Worm (Caenorhabditis elegans) whole organism, midembryonic: ENCODE measurements around the gene fbxb-26.
A peak's percentile ranks its signal among the peaks of the same experiment; 100 is the strongest.

Source experiments
- T22C8.4 ChIP-seq: fragments of 200-800 bp; sonication (Bioruptor generic); IDR thresholded peaks from 2 replicates; pipeline ENCODE4 v1.3.6; 2022; ENCODE audit warnings: missing genetic modification characterization, missing compliant biosample characterization
- cog-1 ChIP-seq: sonication (generic microtip); optimal IDR thresholded peaks from 2 replicates; lab custom pipeline; 2016; ENCODE audit warnings: missing genetic modification characterization, missing compliant biosample characterization
- flt-1 ChIP-seq: fragments of 200-800 bp; sonication (Bioruptor generic); IDR thresholded peaks from 2 replicates; pipeline ENCODE4 v1.3.6; 2022; ENCODE audit warnings: missing genetic modification characterization, missing compliant biosample characterization
- klf-2 ChIP-seq: fragments of 200-800 bp; sonication (Bioruptor generic); conservative IDR thresholded peaks from 2 replicates; pipeline ENCODE4 v1.3.6; 2022; ENCODE audit warnings: missing genetic modification reagents, missing genetic modification characterization, missing compliant biosample characterization
- med-1 ChIP-seq: sonication (generic microtip); optimal IDR thresholded peaks from 2 replicates; lab custom pipeline; 2017; ENCODE audit warnings: missing genetic modification characterization, mild to moderate bottlenecking, missing compliant biosample characterization, antibody characterized with exemption, missing genetic modification reagents; ENCODE audit not compliant: insufficient read depth
- ref-1 ChIP-seq: fragments of 200-800 bp; sonication (Bioruptor generic); conservative IDR thresholded peaks from 2 replicates; pipeline ENCODE4 v1.3.6; 2022; ENCODE audit warnings: missing genetic modification reagents, missing genetic modification characterization, missing compliant biosample characterization
- tab-1 ChIP-seq: fragments of 200-800 bp; sonication (Bioruptor generic); IDR thresholded peaks from 2 replicates; pipeline ENCODE4 v1.3.6; 2022; ENCODE audit warnings: missing genetic modification characterization, missing compliant biosample characterization
- ztf-23 ChIP-seq: fragments of 200-800 bp; sonication (Bioruptor generic); IDR thresholded peaks from 2 replicates; pipeline ENCODE4 v1.3.6; 2022; ENCODE audit warnings: missing genetic modification reagents, missing genetic modification characterization, missing compliant biosample characterization
- ztf-29 ChIP-seq: fragments of 200-800 bp; sonication (Bioruptor generic); IDR thresholded peaks from 2 replicates; pipeline ENCODE4 v1.3.6; 2022; ENCODE audit warnings: missing genetic modification reagents, missing genetic modification characterization, missing compliant biosample characterization

Gene fbxb-26

ce11 chrII:1706385-1706784, 24.1 kb downstream of the fbxb-26 start, which contains the start of gene sdz-18:
Gene sdz-18 (minus strand): TSS chrII:1706485.
- TF ChIP-seq cog-1 (tag; lab: Kevin White, UChicago) (no peak), ztf-23 (GFP tag; lab: Robert Waterston, UW) (no peak), ref-1 (GFP tag; lab: Robert Waterston, UW) (no peak), med-1 (GFP tag; lab: Kevin White, UChicago) (no peak), klf-2 (GFP tag; lab: Robert Waterston, UW) (no peak)

DNA sequence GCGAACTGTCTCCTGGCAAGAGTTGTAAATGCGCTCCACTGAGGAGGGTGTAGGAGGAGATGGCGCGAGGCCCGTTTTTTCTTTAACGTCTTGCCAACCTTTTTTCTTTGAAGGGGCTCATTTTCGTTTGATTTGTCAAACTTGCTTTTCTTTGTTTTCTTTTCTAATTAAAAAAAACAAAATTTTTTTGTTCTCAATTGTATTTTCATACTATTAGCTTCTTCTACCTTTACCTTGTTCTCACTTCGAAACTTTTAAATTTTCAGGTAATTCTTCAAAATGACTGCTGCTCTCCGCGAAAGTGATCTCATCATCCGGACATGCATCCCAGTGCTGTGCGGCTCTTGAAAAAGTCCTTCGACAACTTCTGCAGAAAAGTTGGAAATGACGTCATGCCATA, 27.6 kb downstream of the fbxb-26 start, which contains the start of gene fbxa-184:
Gene fbxa-184, plus strand, starts transcription at position 301 of the 400 bp plus-strand sequence.
- TF ChIP-seq tab-1 (GFP tag; lab: Robert Waterston, UW) = no peak
- no peak for TF ChIP-seq flt-1 (GFP tag; lab: Robert Waterston, UW)
- TF ChIP-seq cog-1 (tag; lab: Kevin White, UChicago) = no peak
- no peak for TF ChIP-seq ref-1 (GFP tag; lab: Robert Waterston, UW)
- no peak for TF ChIP-seq klf-2 (GFP tag; lab: Robert Waterston, UW)
- no peak for TF ChIP-seq ztf-29
- no peak for TF ChIP-seq T22C8.4 (GFP tag; lab: Robert Waterston, UW)
- TF ChIP-seq med-1 (GFP tag; lab: Kevin White, UChicago) = no peak
- no peak for TF ChIP-seq ztf-23 (GFP tag; lab: Robert Waterston, UW)

ce11 chrII:1712938-1713337, 30.6 kb downstream of the fbxb-26 start, which contains the start of gene btb-7:
Gene btb-7 (plus strand): TSS chrII:1713238.
- TF ChIP-seq T22C8.4 (GFP tag; lab: Robert Waterston, UW) = no peak
- no peak for TF ChIP-seq flt-1 (GFP tag; lab: Robert Waterston, UW)
- no peak for TF ChIP-seq ztf-29
- TF ChIP-seq med-1 (GFP tag; lab: Kevin White, UChicago) = no peak
- TF ChIP-seq ztf-23 (GFP tag; lab: Robert Waterston, UW) = no peak
- TF ChIP-seq tab-1 (GFP tag; lab: Robert Waterston, UW) = no peak
- TF ChIP-seq cog-1 (tag; lab: Kevin White, UChicago) = no peak
- no peak for TF ChIP-seq klf-2 (GFP tag; lab: Robert Waterston, UW)
- TF ChIP-seq ref-1 (GFP tag; lab: Robert Waterston, UW) = no peak

DNA sequence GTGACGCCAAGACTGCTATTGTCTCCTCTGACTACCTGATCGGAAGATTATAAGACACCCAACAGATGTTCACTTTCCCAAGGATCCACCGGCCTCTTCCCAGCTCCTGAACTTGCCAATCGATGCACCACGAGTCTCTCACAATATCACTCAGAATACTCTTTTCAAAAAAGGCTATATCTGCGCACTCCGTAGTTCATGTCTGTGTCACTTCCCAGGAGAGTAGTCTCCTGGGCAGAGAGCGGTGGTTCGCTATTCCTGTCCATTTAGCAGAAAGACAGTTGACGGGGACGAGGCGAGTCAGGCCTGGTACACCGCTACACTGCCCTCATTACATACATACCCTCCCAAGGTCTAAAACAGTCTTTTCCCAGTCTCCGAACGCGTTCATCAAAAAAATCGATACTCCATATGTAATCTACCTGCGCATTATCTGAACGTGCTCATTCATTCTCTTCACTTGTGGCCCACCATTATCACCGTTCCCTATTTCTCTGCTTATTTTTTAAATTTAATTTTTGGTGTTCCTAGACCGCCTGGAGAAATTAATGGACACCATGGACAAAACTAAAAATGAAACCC, 32.5 kb downstream of the fbxb-26 start, which contains the start of gene btb-6:
Gene btb-6, plus strand, starts transcription at position 532 of the 582 bp plus-strand sequence.
- TF ChIP-seq tab-1 (GFP tag; lab: Robert Waterston, UW) (0 out of 2 replicates have a peak, but pooled peaks have one; percentile 53), ref-1 (GFP tag; lab: Robert Waterston, UW) (no peak)

DNA sequence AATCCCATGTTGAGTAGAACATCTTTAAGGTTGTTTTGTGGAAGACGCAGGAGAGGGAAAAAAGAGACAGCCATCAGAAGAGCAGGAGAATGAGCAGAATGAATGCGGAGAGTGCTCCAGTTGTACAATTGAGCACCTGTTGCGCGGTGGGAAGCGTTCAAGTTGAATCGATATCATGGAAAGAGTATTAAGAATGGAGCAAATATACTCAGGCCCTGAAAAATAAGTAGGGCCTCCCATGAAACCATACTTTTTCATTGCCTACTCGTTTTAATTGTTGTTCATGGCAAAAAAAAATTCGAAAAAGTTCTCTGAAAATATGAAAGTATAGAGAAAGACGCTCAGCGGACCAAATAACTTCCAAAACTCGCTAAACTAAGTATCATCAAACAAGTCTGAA, 36.8 kb downstream of the fbxb-26 start, which contains the start of gene fbxb-48:
Gene fbxb-48, minus strand, starts transcription at position 101 of the 400 bp plus-strand sequence.
- TF ChIP-seq ref-1 (GFP tag; lab: Robert Waterston, UW) (no peak), T22C8.4 (GFP tag; lab: Robert Waterston, UW) (no peak), med-1 (GFP tag; lab: Kevin White, UChicago) (no peak), ztf-29 (no peak), tab-1 (GFP tag; lab: Robert Waterston, UW) (no peak), ztf-23 (GFP tag; lab: Robert Waterston, UW) (no peak), klf-2 (GFP tag; lab: Robert Waterston, UW) (no peak), flt-1 (GFP tag; lab: Robert Waterston, UW) (no peak), cog-1 (tag; lab: Kevin White, UChicago) (no peak)

- TF ChIP-seq klf-2 (GFP tag; lab: Robert Waterston, UW) (no peak), tab-1 (GFP tag; lab: Robert Waterston, UW) (no peak), cog-1 (tag; lab: Kevin White, UChicago) (no peak)
These were observed 40.1 kb downstream of the fbxb-26 start, which contains the start of the genes fbxb-5 and btb-8 for ce11 chrII:1722394-1722793. Gene fbxb-5 (minus strand): TSS chrII:1722494. Gene btb-8 (plus strand): TSS chrII:1722770.

DNA sequence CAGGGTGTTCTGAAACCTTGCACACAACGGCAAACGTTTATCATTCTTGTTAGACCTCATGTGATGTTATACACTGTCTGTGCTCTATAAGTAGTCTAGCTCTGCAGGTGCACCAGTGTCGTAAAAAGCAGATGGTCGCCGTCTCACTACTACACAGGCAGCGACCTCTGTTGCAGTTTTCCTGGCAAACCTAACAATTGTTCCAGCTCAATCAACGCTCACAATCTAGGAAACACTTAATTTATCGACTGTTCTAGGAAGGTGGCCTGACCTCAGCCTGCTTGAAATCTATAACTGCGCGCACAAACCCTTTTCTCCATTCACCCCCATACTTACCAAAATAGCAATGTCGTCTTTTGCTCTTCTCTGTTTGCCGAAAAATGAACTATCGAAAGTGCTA, 42.0 kb downstream of the fbxb-26 start, which contains the start of gene fbxb-11:
Gene fbxb-11, plus strand, starts transcription at position 301 of the 400 bp plus-strand sequence.
- TF ChIP-seq tab-1 (GFP tag; lab: Robert Waterston, UW) (no peak), med-1 (GFP tag; lab: Kevin White, UChicago) (no peak), T22C8.4 (GFP tag; lab: Robert Waterston, UW) (no peak), ztf-29 (no peak)

DNA sequence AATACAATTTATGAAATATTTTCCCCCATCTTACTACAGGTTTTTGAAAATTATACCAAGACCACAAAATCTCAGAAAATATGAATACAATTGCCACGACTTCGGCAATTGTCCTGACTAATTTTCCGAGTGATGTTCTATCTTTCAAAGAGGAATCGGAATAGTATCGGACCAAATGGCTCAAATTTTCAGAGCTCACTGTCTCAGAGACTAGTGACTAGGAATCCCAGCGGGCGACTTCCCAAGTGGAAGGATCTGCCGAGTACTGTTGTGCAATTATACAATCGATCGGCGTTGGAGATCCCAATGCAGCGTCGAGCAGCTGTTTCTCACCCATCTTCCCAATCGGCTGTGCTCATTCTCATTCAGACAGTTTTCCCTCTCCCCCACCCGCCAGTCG, 43.4 kb downstream of the fbxb-26 start, which contains the start of gene F45C12.17:
Gene F45C12.17, plus strand, starts transcription at position 377 of the 400 bp plus-strand sequence.
- TF ChIP-seq flt-1 (GFP tag; lab: Robert Waterston, UW) (0 out of 2 replicates have a peak, but pooled peaks have one; percentile 21), cog-1 (tag; lab: Kevin White, UChicago) (no peak)

DNA sequence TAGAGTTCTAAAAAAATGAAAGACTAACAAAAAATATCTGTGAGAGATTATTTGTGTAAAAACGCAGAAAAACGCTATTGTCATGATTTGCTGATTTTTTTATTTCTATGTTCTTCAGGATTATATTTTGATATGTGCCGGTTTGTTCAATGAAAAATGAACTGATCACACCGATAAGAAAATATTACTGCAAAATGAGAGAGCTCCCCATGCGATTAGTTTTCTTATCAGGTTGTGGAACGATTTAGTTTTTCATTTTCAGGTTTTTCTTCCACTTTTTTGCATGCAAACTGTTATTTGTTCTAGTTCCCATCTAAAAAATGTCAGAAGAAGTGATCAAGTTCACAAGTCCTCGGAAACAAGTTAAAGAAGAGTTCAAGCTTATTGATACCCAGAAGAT, 45.9 kb downstream of the fbxb-26 start, which contains the start of gene btb-9:
Gene btb-9, plus strand, starts transcription at position 254 of the 400 bp plus-strand sequence.
- TF ChIP-seq cog-1 (tag; lab: Kevin White, UChicago) (no peak), ztf-23 (GFP tag; lab: Robert Waterston, UW) (no peak), klf-2 (GFP tag; lab: Robert Waterston, UW) (no peak), med-1 (GFP tag; lab: Kevin White, UChicago) (no peak), T22C8.4 (GFP tag; lab: Robert Waterston, UW) (no peak), ztf-29 (no peak), ref-1 (GFP tag; lab: Robert Waterston, UW) (no peak), flt-1 (GFP tag; lab: Robert Waterston, UW) (no peak), tab-1 (GFP tag; lab: Robert Waterston, UW) (no peak)
